Fruit fly (Drosophila melanogaster): ENCODE data around the gene CG3823.

Gene CG3823

dm6 chrX:6278879-6279628, 24.7 kb upstream of the CG3823 start (continued):
- TF ChIP-seq NfI (GFP tag; optimal IDR thresholded peaks at IDR 0.05): no peak
- peak; percentile 46; the same call in 2 of the 4 replicates for TF ChIP-seq Dll (GFP tag; IDR thresholded peaks at IDR 0.05; ENCODE audit: partially characterized antibody)
- TF ChIP-seq Scr (GFP tag; IDR thresholded peaks at IDR 0.05; ENCODE audit: partially characterized antibody): 0 out of 2 replicates have a peak, but pooled peaks have one; percentile 38
- peak; percentile 49 for TF ChIP-seq CG42726 (GFP tag; IDR thresholded peaks at IDR 0.05; ENCODE audit: partially characterized antibody)
- no peak for TF ChIP-seq h (optimal IDR thresholded peaks at IDR 0.05)
- TF ChIP-seq Trl (optimal IDR thresholded peaks at IDR 0.05): peak; percentile 68 to 82
- peak; percentile 43 for TF ChIP-seq Trl (GFP tag; optimal IDR thresholded peaks at IDR 0.05)
- no peak for TF ChIP-seq CG13296 (GFP tag; optimal IDR thresholded peaks at IDR 0.05)
- TF ChIP-seq CG8478 (optimal IDR thresholded peaks at IDR 0.05): peak; percentile 82
- TF ChIP-seq CG11696 (GFP tag; IDR thresholded peaks at IDR 0.05): no peak
- TF ChIP-seq Nf-YB (GFP tag; optimal IDR thresholded peaks at IDR 0.05): peak; percentile 41
- no peak for TF ChIP-seq CG16813 (GFP tag; IDR thresholded peaks at IDR 0.05; ENCODE audit: partially characterized antibody)
- TF ChIP-seq corto (GFP tag; optimal IDR thresholded peaks at IDR 0.05): no peak
- TF ChIP-seq stwl (tag; optimal IDR thresholded peaks at IDR 0.05): peak; percentile 36
- peak; percentile 51 for TF ChIP-seq Mes4 (GFP tag; optimal IDR thresholded peaks at IDR 0.05)
- TF ChIP-seq pum (GFP tag; optimal IDR thresholded peaks at IDR 0.05): no peak
- TF ChIP-seq chm (GFP tag; IDR thresholded peaks at IDR 0.05): peak; percentile 57; the same call in 1 of the 2 replicates
- TF ChIP-seq gsb (GFP tag; IDR thresholded peaks at IDR 0.05): no peak
- no peak for TF ChIP-seq Xbp1 (GFP tag; optimal IDR thresholded peaks at IDR 0.05)
- TF ChIP-seq stc (GFP tag; IDR thresholded peaks at IDR 0.05): no peak
- TF ChIP-seq sc (optimal IDR thresholded peaks at IDR 0.05): no peak
- no peak for TF ChIP-seq sc (GFP tag; optimal IDR thresholded peaks at IDR 0.05)
- TF ChIP-seq phol (tag; optimal IDR thresholded peaks at IDR 0.05): peak; percentile 33
- no peak for TF ChIP-seq CG11723 (GFP tag; optimal IDR thresholded peaks at IDR 0.05)
- TF ChIP-seq CG18476 (GFP tag; optimal IDR thresholded peaks at IDR 0.05): no peak
- TF ChIP-seq Camta (GFP tag; optimal IDR thresholded peaks at IDR 0.05): peak; percentile 41
- TF ChIP-seq Jarid2 (GFP tag; optimal IDR thresholded peaks at IDR 0.05): peak; percentile 79
- no peak for TF ChIP-seq zen2 (GFP tag; IDR thresholded peaks at IDR 0.05; ENCODE audit: partially characterized antibody)
- TF ChIP-seq CG34376 (GFP tag; optimal IDR thresholded peaks at IDR 0.05): peak; percentile 55
- peak; percentile 58 for TF ChIP-seq BtbVII (GFP tag; optimal IDR thresholded peaks at IDR 0.05)
- no peak for TF ChIP-seq CG3995 (GFP tag; optimal IDR thresholded peaks at IDR 0.05)
- peak; percentile 1 for TF ChIP-seq maf-S (GFP tag; optimal IDR thresholded peaks at IDR 0.05)
- TF ChIP-seq peb (GFP tag; IDR thresholded peaks at IDR 0.05): no peak
- TF ChIP-seq ase (GFP tag; IDR thresholded peaks at IDR 0.05): no peak
- no peak for TF ChIP-seq gt (GFP tag; IDR thresholded peaks at IDR 0.05)
- TF ChIP-seq fu2 (GFP tag; optimal IDR thresholded peaks at IDR 0.05): no peak
- peak; percentile 22 for TF ChIP-seq CG7556 (GFP tag; optimal IDR thresholded peaks at IDR 0.05)
- no peak for TF ChIP-seq ATbp (GFP tag; optimal IDR thresholded peaks at IDR 0.05)
- TF ChIP-seq sug (tag; optimal IDR thresholded peaks at IDR 0.05): no peak
- no peak for TF ChIP-seq nau (GFP tag; optimal IDR thresholded peaks at IDR 0.05)
- peak; percentile 37; the same call in 1 of the 2 replicates for TF ChIP-seq bbx (GFP tag; IDR thresholded peaks at IDR 0.05; ENCODE audit: partially characterized antibody)
- no peak for TF ChIP-seq Usf (GFP tag; optimal IDR thresholded peaks at IDR 0.05)
- TF ChIP-seq Oaz (GFP tag; IDR thresholded peaks at IDR 0.05): no peak
- TF ChIP-seq CG3726 (GFP tag; IDR thresholded peaks at IDR 0.05): no peak
- TF ChIP-seq Chrac-16 (GFP tag; optimal IDR thresholded peaks at IDR 0.05): no peak
- no peak for TF ChIP-seq sisA (GFP tag; IDR thresholded peaks at IDR 0.05)
- TF ChIP-seq Deaf1 (tag; optimal IDR thresholded peaks at IDR 0.05): peak; percentile 58
- TF ChIP-seq Myb (GFP tag; optimal IDR thresholded peaks at IDR 0.05): peak; percentile 38
- no peak for TF ChIP-seq emc (GFP tag; optimal IDR thresholded peaks at IDR 0.05)
- TF ChIP-seq CG6654 (GFP tag; optimal IDR thresholded peaks at IDR 0.05): no peak
- no peak for TF ChIP-seq Lhr (GFP tag; optimal IDR thresholded peaks at IDR 0.05)

All from whole organism, embryonic.